Fruit fly (Drosophila melanogaster) whole organism, embryonic: ENCODE data around the gene Dlip1.

Source experiments
- Antp ChIP-seq: fragments of 200-800 bp; sonication (Bioruptor generic); optimal IDR thresholded peaks from 3 replicates; lab custom pipeline; 2016; ENCODE audit warnings: missing biosample characterization, missing genetic modification characterization
- Atf-2 ChIP-seq: fragments of 200-800 bp; sonication (Bioruptor generic); optimal IDR thresholded peaks from 2 replicates; lab custom pipeline; 2016; ENCODE audit warnings: missing biosample characterization, missing genetic modification characterization
- Bdp1 ChIP-seq: fragments of 200-800 bp; sonication (Bioruptor generic); optimal IDR thresholded peaks from 3 replicates; lab custom pipeline; 2016; ENCODE audit warnings: missing biosample characterization, missing genetic modification characterization
- CG11398 ChIP-seq: fragments of 200-800 bp; sonication (Bioruptor generic); optimal IDR thresholded peaks from 2 replicates; lab custom pipeline; 2016; ENCODE audit warnings: missing biosample characterization, missing genetic modification characterization
- CG14860 ChIP-seq: fragments of 200-800 bp; sonication (Bioruptor generic); IDR thresholded peaks from 3 replicates; pipeline ENCODE4 v1.3.6; 2022; ENCODE audit warnings: missing biosample characterization, missing genetic modification characterization; ENCODE audit not compliant: partially characterized antibody
- CG1529 ChIP-seq: fragments of 200-800 bp; sonication (Bioruptor generic); optimal IDR thresholded peaks from 3 replicates; lab custom pipeline; 2018; ENCODE audit warnings: missing biosample characterization, missing genetic modification characterization
- CG16813 ChIP-seq: fragments of 200-800 bp; sonication (Bioruptor generic); IDR thresholded peaks from 3 replicates; pipeline ENCODE4 v1.3.6; 2022; ENCODE audit warnings: missing biosample characterization, missing genetic modification characterization; ENCODE audit not compliant: partially characterized antibody
- CG2678 ChIP-seq: fragments of 200-800 bp; sonication (Bioruptor generic); optimal IDR thresholded peaks from 3 replicates; lab custom pipeline; 2019; ENCODE audit warnings: missing biosample characterization, mild to moderate bottlenecking, missing genetic modification characterization, moderate library complexity
- CG2712 ChIP-seq: fragments of 200-800 bp; optimal IDR thresholded peaks from 3 replicates; lab custom pipeline; 2019; ENCODE audit warnings: missing biosample characterization, mild to moderate bottlenecking, missing genetic modification characterization, moderate library complexity
- CG34224 ChIP-seq: fragments of 200-800 bp; sonication (Bioruptor generic); IDR thresholded peaks from 3 replicates; pipeline ENCODE4 v1.3.6; 2022; ENCODE audit warnings: missing biosample characterization, missing genetic modification characterization; ENCODE audit not compliant: partially characterized antibody
- CG4282 ChIP-seq: fragments of 200-800 bp; sonication (Bioruptor generic); optimal IDR thresholded peaks from 2 replicates; lab custom pipeline; 2016; ENCODE audit warnings: missing biosample characterization, missing genetic modification characterization
- CG4854 ChIP-seq: fragments of 200-800 bp; sonication (Bioruptor generic); optimal IDR thresholded peaks from 2 replicates; lab custom pipeline; 2016; ENCODE audit warnings: missing biosample characterization, missing genetic modification characterization, inconsistent platforms
- CG6272 ChIP-seq: fragments of 200-800 bp; sonication (Bioruptor generic); IDR thresholded peaks from 2 replicates; pipeline ENCODE4 v1.3.6; 2022; ENCODE audit warnings: missing biosample characterization, missing genetic modification characterization
- CG7745 ChIP-seq: fragments of 200-800 bp; sonication (Bioruptor generic); optimal IDR thresholded peaks from 2 replicates; lab custom pipeline; 2018; ENCODE audit warnings: missing biosample characterization, mild to moderate bottlenecking, missing genetic modification characterization, moderate library complexity
- CG7963 ChIP-seq: fragments of 200-800 bp; sonication (Bioruptor generic); IDR thresholded peaks from 3 replicates; pipeline ENCODE4 v1.3.6; 2022; ENCODE audit warnings: missing biosample characterization, missing genetic modification characterization; ENCODE audit not compliant: partially characterized antibody
- CG9727 ChIP-seq: fragments of 200-800 bp; sonication (Bioruptor generic); optimal IDR thresholded peaks from 3 replicates; lab custom pipeline; 2017; ENCODE audit warnings: missing biosample characterization, mild to moderate bottlenecking, missing genetic modification characterization
- CG9817 ChIP-seq: fragments of 200-800 bp; sonication (Bioruptor generic); optimal IDR thresholded peaks from 2 replicates; lab custom pipeline; 2018; ENCODE audit warnings: missing biosample characterization, mild to moderate bottlenecking, missing genetic modification characterization, moderate library complexity
- CHES-1-like ChIP-seq: fragments of 200-800 bp; sonication (Bioruptor generic); optimal IDR thresholded peaks from 2 replicates; lab custom pipeline; 2016; ENCODE audit warnings: missing biosample characterization, missing genetic modification characterization
- Drgx ChIP-seq: fragments of 200-800 bp; sonication (Bioruptor generic); IDR thresholded peaks from 2 replicates; pipeline ENCODE4 v1.3.6; 2022; ENCODE audit warnings: missing biosample characterization, missing genetic modification characterization
- HLH4C ChIP-seq: fragments of 200-800 bp; sonication (Bioruptor generic); IDR thresholded peaks from 3 replicates; pipeline ENCODE4 v1.3.6; 2022; ENCODE audit warnings: missing biosample characterization, missing genetic modification characterization; ENCODE audit not compliant: partially characterized antibody
- HmgD ChIP-seq: fragments of 200-800 bp; sonication (Bioruptor generic); optimal IDR thresholded peaks from 3 replicates; lab custom pipeline; 2016; ENCODE audit warnings: missing biosample characterization, missing genetic modification characterization
- Mrtf ChIP-seq: fragments of 200-800 bp; sonication (Bioruptor generic); IDR thresholded peaks from 3 replicates; pipeline ENCODE4 v1.3.6; 2022; ENCODE audit warnings: missing biosample characterization, missing genetic modification characterization
- Six4 ChIP-seq: fragments of 200-800 bp; sonication (Bioruptor generic); optimal IDR thresholded peaks from 2 replicates; lab custom pipeline; 2016; ENCODE audit warnings: missing biosample characterization, missing genetic modification characterization
- Ssrp ChIP-seq: fragments of 200-800 bp; sonication (Bioruptor generic); optimal IDR thresholded peaks from 2 replicates; lab custom pipeline; 2018; ENCODE audit warnings: missing biosample characterization, mild to moderate bottlenecking, missing genetic modification characterization, moderate library complexity
- Tbp ChIP-seq: fragments of >200 bp; optimal IDR thresholded peaks from 2 replicates; lab custom pipeline; 2018; ENCODE audit warnings: missing biosample characterization, missing genetic modification characterization
- Vsx1 ChIP-seq: fragments of 200-800 bp; sonication (Bioruptor generic); optimal IDR thresholded peaks from 2 replicates; lab custom pipeline; 2017; ENCODE audit warnings: missing biosample characterization, mild to moderate bottlenecking, missing genetic modification characterization, missing genetic modification reagents
- abd-A ChIP-seq: fragments of 200-800 bp; sonication (Bioruptor generic); optimal IDR thresholded peaks from 3 replicates; lab custom pipeline; 2019; ENCODE audit warnings: missing biosample characterization, mild to moderate bottlenecking, missing genetic modification characterization, moderate library complexity
- ap ChIP-seq: fragments of 200-800 bp; sonication (Bioruptor generic); IDR thresholded peaks from 2 replicates; pipeline ENCODE4 v1.3.6; 2022; ENCODE audit warnings: missing biosample characterization, missing genetic modification characterization
- ato ChIP-seq: fragments of 200-800 bp; sonication (Bioruptor generic); IDR thresholded peaks from 2 replicates; pipeline ENCODE4 v1.3.6; 2022; ENCODE audit warnings: missing biosample characterization, missing genetic modification characterization; ENCODE audit not compliant: partially characterized antibody
- cwo ChIP-seq: fragments of 200-800 bp; sonication (Bioruptor generic); optimal IDR thresholded peaks from 3 replicates; lab custom pipeline; 2017; ENCODE audit warnings: missing biosample characterization, missing genetic modification characterization, mild to moderate bottlenecking, moderate library complexity, missing genetic modification reagents
- dan ChIP-seq: fragments of 200-800 bp; sonication (Bioruptor generic); IDR thresholded peaks from 2 replicates; pipeline ENCODE4 v1.3.6; 2022; ENCODE audit warnings: missing biosample characterization, missing genetic modification characterization
- disco-r ChIP-seq: fragments of 200-800 bp; sonication (Bioruptor generic); optimal IDR thresholded peaks from 2 replicates; lab custom pipeline; 2016; ENCODE audit warnings: missing biosample characterization, missing genetic modification characterization
- emc ChIP-seq: fragments of 200-800 bp; sonication (Bioruptor generic); optimal IDR thresholded peaks from 2 replicates; lab custom pipeline; 2016; ENCODE audit warnings: missing biosample characterization, missing genetic modification characterization
- gce ChIP-seq: fragments of 200-800 bp; sonication (Bioruptor generic); IDR thresholded peaks from 3 replicates; pipeline ENCODE4 v1.3.6; 2022; ENCODE audit warnings: missing biosample characterization, missing genetic modification characterization
- gfzf ChIP-seq: fragments of 200-800 bp; sonication (Bioruptor generic); optimal IDR thresholded peaks from 2 replicates; lab custom pipeline; 2016; ENCODE audit warnings: missing biosample characterization, mild to moderate bottlenecking, missing genetic modification characterization, moderate library complexity
- her ChIP-seq: fragments of 200-800 bp; sonication (Bioruptor generic); optimal IDR thresholded peaks from 2 replicates; lab custom pipeline; 2016; ENCODE audit warnings: missing biosample characterization, missing genetic modification characterization
- ind ChIP-seq: fragments of 200-800 bp; sonication (Bioruptor generic); optimal IDR thresholded peaks from 3 replicates; lab custom pipeline; 2016; ENCODE audit warnings: missing biosample characterization, missing genetic modification characterization
- kni ChIP-seq: fragments of 200-800 bp; sonication (Bioruptor generic); optimal IDR thresholded peaks from 3 replicates; lab custom pipeline; 2017; ENCODE audit warnings: mild to moderate bottlenecking, missing biosample characterization, missing genetic modification reagents, missing genetic modification characterization
- luna ChIP-seq: fragments of 200-800 bp; sonication (Bioruptor generic); optimal IDR thresholded peaks from 2 replicates; lab custom pipeline; 2016; ENCODE audit warnings: missing biosample characterization, missing genetic modification characterization
- p53 ChIP-seq: fragments of 200-800 bp; sonication (Bioruptor generic); optimal IDR thresholded peaks from 2 replicates; lab custom pipeline; 2016; ENCODE audit warnings: missing biosample characterization, missing genetic modification characterization
- scrt ChIP-seq: fragments of 200-800 bp; sonication (Bioruptor generic); optimal IDR thresholded peaks from 2 replicates; lab custom pipeline; 2018; ENCODE audit warnings: missing biosample characterization, mild to moderate bottlenecking, missing genetic modification characterization, moderate library complexity
- sens ChIP-seq: fragments of 200-800 bp; sonication (Bioruptor generic); peaks from one replicate; lab custom pipeline; 2016; ENCODE audit warnings: missing biosample characterization, missing genetic modification characterization
- seq ChIP-seq: fragments of 200-800 bp; sonication (Bioruptor generic); IDR thresholded peaks from 2 replicates; pipeline ENCODE4 v1.3.6; 2022; ENCODE audit warnings: missing biosample characterization, missing genetic modification characterization
- sob ChIP-seq: fragments of 200-800 bp; sonication (Bioruptor generic); IDR thresholded peaks from 2 replicates; pipeline ENCODE4 v1.3.6; 2022; ENCODE audit warnings: missing biosample characterization, missing genetic modification characterization
- stwl ChIP-seq: fragments of 200-800 bp; sonication (Bioruptor generic); optimal IDR thresholded peaks from 3 replicates; lab custom pipeline; 2018; ENCODE audit warnings: missing biosample characterization, mild to moderate bottlenecking, missing genetic modification characterization, moderate library complexity
- tap ChIP-seq: fragments of 200-800 bp; optimal IDR thresholded peaks from 3 replicates; lab custom pipeline; 2019; ENCODE audit warnings: missing biosample characterization, mild to moderate bottlenecking, missing genetic modification characterization, moderate library complexity
- yki ChIP-seq: fragments of >200 bp; optimal IDR thresholded peaks from 3 replicates; lab custom pipeline; 2018

Dlip1 gene

dm6 chrX:9187429-9187828, 29.0 kb downstream of the Dlip1 start (continued):
- TF ChIP-seq CG2712 (no peak), CG11398 (GFP tag; lab: Kevin White, UChicago) (no peak), Atf-2 (no peak), sob (GFP tag; lab: Robert Waterston, UW) (no peak), her (GFP tag; lab: Kevin White, UChicago) (no peak), CG2678 (tag; lab: Kevin White, UChicago) (no peak), kni (GFP tag; lab: Kevin White, UChicago) (no peak), Vsx1 (GFP tag; lab: Kevin White, UChicago) (no peak), dan (GFP tag; lab: Robert Waterston, UW) (no peak), HmgD (GFP tag; lab: Kevin White, UChicago) (no peak), Antp (GFP tag; lab: Kevin White, UChicago) (no peak), seq (GFP tag; lab: Robert Waterston, UW) (no peak), scrt (no peak), Bdp1 (no peak), CG4854 (GFP tag; lab: Kevin White, UChicago) (no peak), Six4 (no peak), Tbp (GFP tag; lab: Kevin White, UChicago) (no peak), CG9727 (GFP tag; lab: Kevin White, UChicago) (no peak), Mrtf (GFP tag; lab: Robert Waterston, UW) (no peak), ind (GFP tag; lab: Kevin White, UChicago) (no peak), cwo (no peak), tap (tag; lab: Kevin White, UChicago) (no peak), gfzf (peak; percentile 10), CG7745 (tag; lab: Kevin White, UChicago) (no peak), CG1529 (GFP tag; lab: Kevin White, UChicago) (no peak), p53 (GFP tag; lab: Kevin White, UChicago) (no peak), ato (0 out of 2 replicates have a peak, but pooled peaks have one; percentile 35), stwl (tag; lab: Kevin White, UChicago) (peak; percentile 66), CG14860 (GFP tag; lab: Robert Waterston, UW) (0 out of 3 replicates have a peak, but pooled peaks have one; percentile 34), gce (GFP tag; lab: Robert Waterston, UW) (no peak), CG6272 (GFP tag; lab: Robert Waterston, UW) (no peak), sens (peak; percentile 66), CG4282 (GFP tag; lab: Kevin White, UChicago) (no peak), ap (GFP tag; lab: Robert Waterston, UW) (no peak), emc (GFP tag; lab: Kevin White, UChicago) (no peak), CG9817 (tag; lab: Kevin White, UChicago) (no peak), HLH4C (GFP tag; lab: Robert Waterston, UW) (peak; percentile 65), abd-A (tag; lab: Kevin White, UChicago) (no peak), luna (GFP tag; lab: Kevin White, UChicago) (no peak), yki (lab: Kevin White, UChicago) (no peak), CG34224 (GFP tag; lab: Robert Waterston, UW) (peak; percentile 27; the same call in 1 of the 3 replicates), CG16813 (peak; percentile 47; the same call in 1 of the 3 replicates), CHES-1-like (no peak), Drgx (GFP tag; lab: Robert Waterston, UW) (no peak), Ssrp (tag; lab: Kevin White, UChicago) (no peak), CG7963 (0 out of 3 replicates have a peak, but pooled peaks have one; percentile 20), disco-r (GFP tag; lab: Kevin White, UChicago) (no peak)
